Fruit fly (Drosophila melanogaster): ENCODE data around the gene Tango4.
A peak's percentile ranks its signal among the peaks of the same experiment; 100 is the strongest.

The Tango4 gene

dm6 chrX:12014800-12015389 lies 6.0 kb upstream of the Tango4 start (continued):
- TF ChIP-seq CG30020 (tag; optimal IDR thresholded peaks at IDR 0.05) (no peak), CG14860 (GFP tag; IDR thresholded peaks at IDR 0.05; ENCODE audit: partially characterized antibody) (no peak), CG2120 (GFP tag; optimal IDR thresholded peaks at IDR 0.05) (peak; percentile 29), CG32772 (GFP tag; IDR thresholded peaks at IDR 0.05) (peak; percentile 46), sqz (GFP tag; optimal IDR thresholded peaks at IDR 0.05) (no peak), CG6689 (GFP tag; IDR thresholded peaks at IDR 0.05) (peak; percentile 28; the same call in 1 of the 2 replicates), Tbp (GFP tag; optimal IDR thresholded peaks at IDR 0.05) (no peak), CG1024 (GFP tag; IDR thresholded peaks at IDR 0.05) (0 out of 2 replicates have a peak, but pooled peaks have one; percentile 3), CG13624 (GFP tag; optimal IDR thresholded peaks at IDR 0.05) (no peak), HHEX (GFP tag; optimal IDR thresholded peaks at IDR 0.05) (peak; percentile 14), al (GFP tag; IDR thresholded peaks at IDR 0.05) (no peak), Pdp1 (GFP tag; optimal IDR thresholded peaks at IDR 0.05) (peak in 1 of 2 experiments; percentile 27), Meics (GFP tag; optimal IDR thresholded peaks at IDR 0.05) (peak; percentile 19), nom (GFP tag; optimal IDR thresholded peaks at IDR 0.05) (peak; percentile 12), CG1647 (GFP tag; optimal IDR thresholded peaks at IDR 0.05) (no peak), CG7987 (GFP tag; optimal IDR thresholded peaks at IDR 0.05) (no peak), ems (GFP tag; optimal IDR thresholded peaks at IDR 0.05) (no peak), corto (GFP tag; optimal IDR thresholded peaks at IDR 0.05) (no peak), Opbp (GFP tag; IDR thresholded peaks at IDR 0.05; ENCODE audit: partially characterized antibody) (no peak), GATAe (GFP tag; conservative IDR thresholded peaks at IDR 0.05) (no peak), kah (GFP tag; optimal IDR thresholded peaks at IDR 0.05) (no peak), CG11723 (GFP tag; optimal IDR thresholded peaks at IDR 0.05) (no peak), CG11504 (tag; optimal IDR thresholded peaks at IDR 0.05) (no peak), CG3726 (GFP tag; IDR thresholded peaks at IDR 0.05) (0 out of 3 replicates have a peak, but pooled peaks have one; percentile 52), CG2712 (tag; optimal IDR thresholded peaks at IDR 0.05) (peak; percentile 17), Abd-B (GFP tag; optimal IDR thresholded peaks at IDR 0.05) (no peak), zf30C (GFP tag; optimal IDR thresholded peaks at IDR 0.05) (no peak), row (GFP tag; IDR thresholded peaks at IDR 0.05) (peak; percentile 69), H15 (GFP tag; IDR thresholded peaks at IDR 0.05) (0 out of 3 replicates have a peak, but pooled peaks have one; percentile 7), CG15696 (tag; optimal IDR thresholded peaks at IDR 0.05) (no peak), Oli (tag; optimal IDR thresholded peaks at IDR 0.05) (peak; percentile 17), Dp (GFP tag; optimal IDR thresholded peaks at IDR 0.05) (no peak), CG17912 (GFP tag; optimal IDR thresholded peaks at IDR 0.05) (no peak), Usf (GFP tag; optimal IDR thresholded peaks at IDR 0.05) (no peak), pita (GFP tag; optimal IDR thresholded peaks at IDR 0.05) (no peak), CG8924 (tag; optimal IDR thresholded peaks at IDR 0.05) (peak; percentile 6), Hand (GFP tag; optimal IDR thresholded peaks at IDR 0.05) (no peak), Camta (GFP tag; optimal IDR thresholded peaks at IDR 0.05) (peak; percentile 41), CG7556 (GFP tag; optimal IDR thresholded peaks at IDR 0.05) (no peak), CG10565 (GFP tag; optimal IDR thresholded peaks at IDR 0.05) (no peak), pho (GFP tag; optimal IDR thresholded peaks at IDR 0.05) (no peak), HLH3B (GFP tag; IDR thresholded peaks at IDR 0.05) (peak; percentile 53), prd (optimal IDR thresholded peaks at IDR 0.05) (no peak), prd (GFP tag; IDR thresholded peaks at IDR 0.05) (peak; percentile 27), Stat92E (GFP tag; optimal IDR thresholded peaks at IDR 0.05) (no peak), CG12769 (tag; optimal IDR thresholded peaks at IDR 0.05) (no peak), Atf3 (GFP tag; optimal IDR thresholded peaks at IDR 0.05) (no peak), ind (GFP tag; optimal IDR thresholded peaks at IDR 0.05) (no peak), dmrt11E (tag; optimal IDR thresholded peaks at IDR 0.05) (peak; percentile 7), Mrtf (GFP tag; IDR thresholded peaks at IDR 0.05) (no peak)

Data from whole organism, embryonic.